Worm (Caenorhabditis elegans): ENCODE results near the gene E01G4.5.

DNA sequence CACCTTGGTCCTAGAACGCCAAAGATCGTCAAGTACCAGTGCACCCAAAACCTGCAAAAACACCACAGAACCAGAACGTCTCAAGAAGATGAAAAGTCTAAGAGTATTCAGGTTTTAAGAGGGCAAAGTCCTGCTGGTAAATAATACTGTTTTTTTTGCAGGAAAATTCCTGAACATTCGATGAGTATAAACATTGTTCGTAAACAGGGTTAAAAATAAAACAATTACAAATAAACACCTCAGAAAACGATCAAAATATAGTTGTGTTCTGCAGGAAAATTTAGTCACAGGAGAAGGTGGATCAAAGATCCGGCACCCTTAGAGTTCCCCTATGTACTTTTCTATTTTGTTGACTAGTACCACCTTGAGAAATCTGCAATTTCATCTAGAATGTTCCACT lies 1.5 kb upstream of the E01G4.5 start:
- TF ChIP-seq unc-62 (GFP tag; optimal IDR thresholded peaks at IDR 0.05): no peak
- no peak for TF ChIP-seq hlh-1 (tag; optimal IDR thresholded peaks at IDR 0.05)
- no peak for TF ChIP-seq nhr-76 (tag; optimal IDR thresholded peaks at IDR 0.05)
- TF ChIP-seq nhr-28 (tag; optimal IDR thresholded peaks at IDR 0.05): no peak
- no peak for TF ChIP-seq snpc-4 (tag; optimal IDR thresholded peaks at IDR 0.05)
- TF ChIP-seq pha-4 (tag; optimal IDR thresholded peaks at IDR 0.05): no peak
- no peak for TF ChIP-seq lin-13 (tag; optimal IDR thresholded peaks at IDR 0.05)
- no peak for TF ChIP-seq ztf-11 (tag; optimal IDR thresholded peaks at IDR 0.05)
- TF ChIP-seq sem-2 (GFP tag; optimal IDR thresholded peaks at IDR 0.05): no peak
- TF ChIP-seq blmp-1 (tag; optimal IDR thresholded peaks at IDR 0.05): no peak
